Worm (Caenorhabditis elegans) whole organism, midembryonic: Measurements from ENCODE around the gene T20G5.12.

Source experiments
- T22C8.4 ChIP-seq: fragments of 200-800 bp; sonication (Bioruptor generic); IDR thresholded peaks from 2 replicates; pipeline ENCODE4 v1.3.6; 2022; ENCODE audit warnings: missing genetic modification characterization, missing compliant biosample characterization
- cog-1 ChIP-seq: sonication (generic microtip); optimal IDR thresholded peaks from 2 replicates; lab custom pipeline; 2016; ENCODE audit warnings: missing genetic modification characterization, missing compliant biosample characterization
- flt-1 ChIP-seq: fragments of 200-800 bp; sonication (Bioruptor generic); IDR thresholded peaks from 2 replicates; pipeline ENCODE4 v1.3.6; 2022; ENCODE audit warnings: missing genetic modification characterization, missing compliant biosample characterization
- klf-2 ChIP-seq: fragments of 200-800 bp; sonication (Bioruptor generic); conservative IDR thresholded peaks from 2 replicates; pipeline ENCODE4 v1.3.6; 2022; ENCODE audit warnings: missing genetic modification reagents, missing genetic modification characterization, missing compliant biosample characterization
- med-1 ChIP-seq: sonication (generic microtip); optimal IDR thresholded peaks from 2 replicates; lab custom pipeline; 2017; ENCODE audit warnings: missing genetic modification characterization, mild to moderate bottlenecking, missing compliant biosample characterization, antibody characterized with exemption, missing genetic modification reagents; ENCODE audit not compliant: insufficient read depth
- ref-1 ChIP-seq: fragments of 200-800 bp; sonication (Bioruptor generic); conservative IDR thresholded peaks from 2 replicates; pipeline ENCODE4 v1.3.6; 2022; ENCODE audit warnings: missing genetic modification reagents, missing genetic modification characterization, missing compliant biosample characterization
- tab-1 ChIP-seq: fragments of 200-800 bp; sonication (Bioruptor generic); IDR thresholded peaks from 2 replicates; pipeline ENCODE4 v1.3.6; 2022; ENCODE audit warnings: missing genetic modification characterization, missing compliant biosample characterization
- ztf-23 ChIP-seq: fragments of 200-800 bp; sonication (Bioruptor generic); IDR thresholded peaks from 2 replicates; pipeline ENCODE4 v1.3.6; 2022; ENCODE audit warnings: missing genetic modification reagents, missing genetic modification characterization, missing compliant biosample characterization
- ztf-29 ChIP-seq: fragments of 200-800 bp; sonication (Bioruptor generic); IDR thresholded peaks from 2 replicates; pipeline ENCODE4 v1.3.6; 2022; ENCODE audit warnings: missing genetic modification reagents, missing genetic modification characterization, missing compliant biosample characterization

DNA sequence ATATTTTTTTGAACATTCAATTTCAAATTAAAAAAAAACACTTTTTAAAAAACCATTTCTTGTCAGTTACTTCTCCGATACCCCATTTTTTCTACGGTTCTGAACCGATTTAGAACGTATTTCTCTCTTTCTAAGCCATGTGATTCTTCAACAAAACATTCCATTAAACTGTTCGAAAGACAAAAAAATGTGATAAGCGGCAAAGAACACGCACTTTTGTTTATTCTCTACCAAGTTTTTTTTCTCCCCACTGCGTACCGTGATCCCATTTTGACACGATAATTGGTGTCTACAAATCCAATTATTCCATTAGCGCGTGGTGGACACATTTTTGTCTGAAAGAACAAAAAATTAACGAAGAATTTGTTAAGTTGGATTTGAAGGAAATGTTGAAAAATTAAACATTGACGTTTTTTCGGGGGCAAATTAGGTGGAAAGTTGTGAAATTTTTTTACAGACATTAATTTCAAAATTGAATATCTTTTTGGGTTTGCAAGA, 40.0 kb downstream of the T20G5.12 start:
- TF ChIP-seq med-1 (GFP tag; lab: Kevin White, UChicago) (no peak), ztf-23 (GFP tag; lab: Robert Waterston, UW) (no peak), klf-2 (GFP tag; lab: Robert Waterston, UW) (no peak), tab-1 (no peak), flt-1 (GFP tag; lab: Robert Waterston, UW) (no peak), ref-1 (GFP tag; lab: Robert Waterston, UW) (no peak), ztf-29 (GFP tag; lab: Robert Waterston, UW) (no peak), T22C8.4 (GFP tag; lab: Robert Waterston, UW) (no peak), cog-1 (tag; lab: Kevin White, UChicago) (no peak)
